Fruit fly (Drosophila melanogaster): ENCODE data around the gene jar.

Gene jar

DNA sequence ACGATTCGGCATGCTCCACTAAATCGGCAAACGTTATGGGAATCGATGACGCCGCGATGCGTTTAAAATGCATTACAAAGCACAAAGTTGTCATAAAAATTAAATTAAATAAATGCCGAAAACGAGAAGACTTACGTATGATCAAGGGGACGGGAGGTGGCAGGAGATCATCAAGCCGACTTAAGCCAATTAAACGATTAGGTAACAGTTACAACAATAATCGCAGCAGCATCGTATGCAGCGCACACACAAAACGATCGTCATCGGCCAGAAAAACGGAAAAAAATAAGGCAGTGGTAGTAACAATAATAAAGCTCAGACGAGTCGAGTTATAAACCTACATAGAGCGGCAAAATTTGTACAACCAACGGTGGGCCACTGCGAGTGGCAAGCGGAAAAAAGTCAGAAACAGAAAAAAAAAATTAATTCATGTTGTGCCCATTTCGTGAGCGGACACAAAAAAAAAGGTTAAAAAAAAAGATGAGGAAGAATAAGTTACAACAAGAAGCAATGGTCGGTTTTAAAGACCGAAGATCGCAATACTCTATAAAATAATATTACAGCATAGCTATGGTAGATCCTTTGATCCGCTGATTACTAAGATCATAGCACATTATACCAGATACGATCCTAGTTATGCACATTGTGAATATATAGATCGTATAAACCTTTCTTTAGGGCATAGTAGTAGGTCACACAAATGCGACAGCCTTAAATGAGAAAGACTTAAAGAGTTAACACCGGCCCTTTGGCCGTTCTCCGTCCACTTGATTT, 64.5 kb downstream of the jar start (continued):
- peak; percentile 20; the same call in 1 of the 3 replicates for TF ChIP-seq croc (GFP tag; conservative IDR thresholded peaks at IDR 0.05)
- 0 out of 2 replicates have a peak, but pooled peaks have one; percentile 22 for TF ChIP-seq CG14014 (GFP tag; IDR thresholded peaks at IDR 0.05)
- peak; percentile 81 for TF ChIP-seq Med (GFP tag)
- peak; percentile 71 for TF ChIP-seq Ptx1 (GFP tag; IDR thresholded peaks at IDR 0.05)
- peak; percentile 50; the same call in 1 of the 2 replicates for TF ChIP-seq CG31441 (GFP tag; IDR thresholded peaks at IDR 0.05)
- peak; percentile 21 for TF ChIP-seq Abd-B (GFP tag; optimal IDR thresholded peaks at IDR 0.05)
- TF ChIP-seq sens (GFP tag) = peak; percentile 85
- peak; percentile 62; the same call in 2 of the 3 replicates for TF ChIP-seq Optix (GFP tag; IDR thresholded peaks at IDR 0.05)

DNA sequence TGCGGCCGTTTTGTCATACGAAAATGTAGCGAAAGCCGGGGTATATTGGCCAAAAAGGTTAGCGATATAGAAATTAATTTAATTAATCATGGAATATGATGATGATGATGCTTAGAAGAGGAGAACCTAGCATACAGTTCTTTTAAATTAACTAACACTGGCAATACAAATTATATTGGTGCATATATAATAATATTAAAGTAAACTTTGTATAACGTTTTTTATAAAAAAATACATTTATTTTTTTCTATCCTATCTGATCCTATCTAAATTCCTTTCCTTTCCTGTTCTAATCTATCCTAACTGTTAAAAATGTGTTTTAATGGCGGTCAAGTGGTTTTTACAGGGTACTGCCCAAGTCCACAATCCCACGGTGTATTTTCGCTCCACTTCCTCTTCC, 65.1 kb downstream of the jar start:
- no peak for TF ChIP-seq ac (GFP tag; optimal IDR thresholded peaks at IDR 0.05)
- TF ChIP-seq Atf6 (GFP tag; IDR thresholded peaks at IDR 0.05) = no peak
- 0 out of 3 replicates have a peak, but pooled peaks have one; percentile 23 for TF ChIP-seq jigr1 (GFP tag; IDR thresholded peaks at IDR 0.05)
- TF ChIP-seq CG11398 (GFP tag; optimal IDR thresholded peaks at IDR 0.05) = no peak
- no peak for TF ChIP-seq CG12942 (GFP tag; optimal IDR thresholded peaks at IDR 0.05)
- peak; percentile 34 for TF ChIP-seq CG7556 (GFP tag; optimal IDR thresholded peaks at IDR 0.05)
- peak; percentile 74 for TF ChIP-seq dmrt99B (tag; optimal IDR thresholded peaks at IDR 0.05)
- no peak for TF ChIP-seq sens (GFP tag)
- no peak for TF ChIP-seq Scr (GFP tag; IDR thresholded peaks at IDR 0.05; ENCODE audit: partially characterized antibody)
- no peak for TF ChIP-seq ATbp (GFP tag; optimal IDR thresholded peaks at IDR 0.05)
- no peak for TF ChIP-seq CG17568 (GFP tag; optimal IDR thresholded peaks at IDR 0.05)
- peak; percentile 61 for TF ChIP-seq gem (tag; optimal IDR thresholded peaks at IDR 0.05)
- TF ChIP-seq row (GFP tag; IDR thresholded peaks at IDR 0.05) = peak; percentile 35; the same call in 2 of the 3 replicates
- peak; percentile 51 for TF ChIP-seq CG9437 (GFP tag; optimal IDR thresholded peaks at IDR 0.05)
- TF ChIP-seq Dfd (GFP tag; optimal IDR thresholded peaks at IDR 0.05) = no peak
- TF ChIP-seq CG31224 (GFP tag; IDR thresholded peaks at IDR 0.05) = 0 out of 2 replicates have a peak, but pooled peaks have one; percentile 14
- TF ChIP-seq gcm2 (GFP tag; optimal IDR thresholded peaks at IDR 0.05) = no peak
- TF ChIP-seq sisA (GFP tag; IDR thresholded peaks at IDR 0.05) = 0 out of 2 replicates have a peak, but pooled peaks have one; percentile 24
- TF ChIP-seq Rfx (GFP tag; IDR thresholded peaks at IDR 0.05) = no peak
- TF ChIP-seq Sox100B (GFP tag; optimal IDR thresholded peaks at IDR 0.05) = peak; percentile 73
- no peak for TF ChIP-seq Bgb (GFP tag; IDR thresholded peaks at IDR 0.05; ENCODE audit: partially characterized antibody)
- no peak for TF ChIP-seq CG6175 (GFP tag; IDR thresholded peaks at IDR 0.05)
- no peak for TF ChIP-seq insv (GFP tag; optimal IDR thresholded peaks at IDR 0.05)
- no peak for TF ChIP-seq CG2202 (tag; optimal IDR thresholded peaks at IDR 0.05)
- no peak for TF ChIP-seq CG18476 (GFP tag; optimal IDR thresholded peaks at IDR 0.05)
- peak; percentile 38 for TF ChIP-seq Ssrp (tag; optimal IDR thresholded peaks at IDR 0.05)
- no peak for TF ChIP-seq CG1529 (GFP tag; optimal IDR thresholded peaks at IDR 0.05)
- TF ChIP-seq odd (GFP tag; optimal IDR thresholded peaks at IDR 0.05) = peak; percentile 10
- TF ChIP-seq CG17328 (GFP tag; IDR thresholded peaks at IDR 0.05) = no peak
- TF ChIP-seq CG15073 (GFP tag; optimal IDR thresholded peaks at IDR 0.05) = no peak
- no peak for TF ChIP-seq CG6272 (GFP tag; IDR thresholded peaks at IDR 0.05)
- no peak for TF ChIP-seq gsb (GFP tag; IDR thresholded peaks at IDR 0.05)
- TF ChIP-seq dysf (GFP tag; IDR thresholded peaks at IDR 0.05) = 0 out of 3 replicates have a peak, but pooled peaks have one; percentile 23
- TF ChIP-seq CG6689 (GFP tag; IDR thresholded peaks at IDR 0.05) = peak; percentile 38; the same call in 1 of the 2 replicates
- no peak for TF ChIP-seq grn (GFP tag; optimal IDR thresholded peaks at IDR 0.05)
- TF ChIP-seq CoRest (tag; optimal IDR thresholded peaks at IDR 0.05) = peak; percentile 58
- no peak for TF ChIP-seq Adf1 (GFP tag; IDR thresholded peaks at IDR 0.05)
- TF ChIP-seq Abd-B (GFP tag; optimal IDR thresholded peaks at IDR 0.05) = peak; percentile 1
- TF ChIP-seq peb (GFP tag; IDR thresholded peaks at IDR 0.05) = no peak
- no peak for TF ChIP-seq CG11696 (GFP tag; IDR thresholded peaks at IDR 0.05)
- TF ChIP-seq CG12236 (GFP tag; optimal IDR thresholded peaks at IDR 0.05) = no peak
- peak; percentile 14 for TF ChIP-seq CG5180 (GFP tag; optimal IDR thresholded peaks at IDR 0.05)

Measured in whole organism, embryonic.